Worm (Caenorhabditis elegans): ENCODE measurements around the gene fut-2.
"Not testable (repeated sequence)": the region's sequence is repeated elsewhere in the genome, so short reads cannot be mapped to it uniquely, and the experiment has no call there.

fut-2 gene

ce11 chrV:6590283-6590682, 14.6 kb upstream of the fut-2 start, which contains the start of gene ZK1055.2:
TSS of gene ZK1055.2 (plus strand) at chrV:6590583.
- no peak for TF ChIP-seq zip-2 (tag; optimal IDR thresholded peaks at IDR 0.05)
- no peak for TF ChIP-seq egl-27 (tag; optimal IDR thresholded peaks at IDR 0.05)
- no peak for TF ChIP-seq F49E8.2 (tag; optimal IDR thresholded peaks at IDR 0.05; ENCODE audit: borderline replicate concordance)
- no peak for TF ChIP-seq lim-7 (GFP tag; IDR thresholded peaks at IDR 0.05)
- no peak for TF ChIP-seq ceh-44 (GFP tag; IDR thresholded peaks at IDR 0.05)
- TF ChIP-seq ceh-82 (tag; optimal IDR thresholded peaks at IDR 0.05) = no peak
- TF ChIP-seq spr-1 (tag; optimal IDR thresholded peaks at IDR 0.05) = no peak
- no peak for TF ChIP-seq ctbp-1 (GFP tag; IDR thresholded peaks at IDR 0.05)

- TF ChIP-seq nhr-6, mep-1, zip-2 (tag; optimal IDR thresholded peaks at IDR 0.05): not testable (repeated sequence)
Observed at ce11 chrV:6581762-6582161, 6.1 kb upstream of the fut-2 start, which contains the start of gene ZK1055.4. TSS of gene ZK1055.4 (plus strand) at chrV:6582062.

- no peak for TF ChIP-seq zfp-3 (GFP tag; conservative IDR thresholded peaks at IDR 0.05)
- TF ChIP-seq nhr-28 (tag; optimal IDR thresholded peaks at IDR 0.05) = peak; percentile 69
- TF ChIP-seq pqm-1 (tag; optimal IDR thresholded peaks at IDR 0.05) = peak; percentile 43
- TF ChIP-seq daf-16 (GFP tag; optimal IDR thresholded peaks at IDR 0.05) = no peak
- peak; percentile 19 for TF ChIP-seq daf-16 (tag; optimal IDR thresholded peaks at IDR 0.05)
- TF ChIP-seq Y5F2A.4 (GFP tag; optimal IDR thresholded peaks at IDR 0.05) = no peak
- no peak for TF ChIP-seq vab-7 (GFP tag; IDR thresholded peaks at IDR 0.05)
Observed at ce11 chrV:6579992-6580391, 4.3 kb upstream of the fut-2 start, which contains the start of gene EGAP9.3. TSS of gene EGAP9.3 (minus strand) at chrV:6580122.

- TF ChIP-seq Y5F2A.4 (GFP tag; optimal IDR thresholded peaks at IDR 0.05) (no peak), unc-39 (tag; optimal IDR thresholded peaks at IDR 0.05) (no peak), nhr-41 (GFP tag; IDR thresholded peaks at IDR 0.05) (no peak), F37D6.2 (tag; optimal IDR thresholded peaks at IDR 0.05) (no peak), unc-130 (GFP tag; optimal IDR thresholded peaks at IDR 0.05) (no peak), nhr-11 (tag; optimal IDR thresholded peaks at IDR 0.05) (no peak), Y75B8A.6 (GFP tag; IDR thresholded peaks at IDR 0.05) (no peak), dve-1 (tag; optimal IDR thresholded peaks at IDR 0.05; ENCODE audit: insufficient read depth) (no peak), ctbp-1 (GFP tag; IDR thresholded peaks at IDR 0.05) (no peak), mes-2 (tag; optimal IDR thresholded peaks at IDR 0.05; ENCODE audit: poor library complexity, severe bottlenecking) (no peak), ceh-20 (GFP tag; IDR thresholded peaks at IDR 0.05) (no peak), hlh-30 (tag; optimal IDR thresholded peaks at IDR 0.05; ENCODE audit: insufficient read depth) (no peak)
Observed at ce11 chrV:6576567-6576966, 877 bp upstream of the fut-2 start, which contains the start of gene EGAP9.4. TSS of gene EGAP9.4 (plus strand) at chrV:6576867.

ce11 chrV:6565851-6566386, 9.8 kb downstream of the fut-2 start, which contains the start of gene K04A8.1:
TSS of gene K04A8.1 (plus strand) at chrV:6566336.
- TF ChIP-seq mep-1 (tag; optimal IDR thresholded peaks at IDR 0.05) (no peak), dve-1 (tag; optimal IDR thresholded peaks at IDR 0.05; ENCODE audit: insufficient read depth) (peak; percentile 50), daf-16 (GFP tag; optimal IDR thresholded peaks at IDR 0.05) (no peak), daf-16 (tag; optimal IDR thresholded peaks at IDR 0.05) (peak; percentile 75), nhr-28 (tag; optimal IDR thresholded peaks at IDR 0.05) (peak; percentile 45), lin-29 (GFP tag; IDR thresholded peaks at IDR 0.05) (no peak), dmd-9 (GFP tag; IDR thresholded peaks at IDR 0.05) (no peak), pqm-1 (tag; optimal IDR thresholded peaks at IDR 0.05) (peak; percentile 69)

- TF ChIP-seq tra-1 (GFP tag; IDR thresholded peaks at IDR 0.05) = no peak
- TF ChIP-seq hlh-30 (tag; optimal IDR thresholded peaks at IDR 0.05; ENCODE audit: insufficient read depth) = no peak
- TF ChIP-seq mep-1 (tag; optimal IDR thresholded peaks at IDR 0.05) = no peak
- TF ChIP-seq lin-1 (GFP tag; IDR thresholded peaks at IDR 0.05) = no peak
- no peak for TF ChIP-seq lir-3 (tag; optimal IDR thresholded peaks at IDR 0.05)
Observed at ce11 chrV:6561592-6561991, 14.1 kb downstream of the fut-2 start, which contains the start of gene spp-19. TSS of gene spp-19 (minus strand) at chrV:6561692.

All from whole organism, L4 larva.